Fruit fly (Drosophila melanogaster) whole organism, embryonic: ENCODE measurements around the gene CG14220.

Experiments used
- CG2678 ChIP-seq: fragments of 200-800 bp; sonication (Bioruptor generic); optimal IDR thresholded peaks from 3 replicates; lab custom pipeline; 2019; ENCODE audit warnings: missing biosample characterization, mild to moderate bottlenecking, missing genetic modification characterization, moderate library complexity
- CG6854 ChIP-seq: fragments of 200-800 bp; sonication (Bioruptor generic); optimal IDR thresholded peaks from 3 replicates; lab custom pipeline; 2017; ENCODE audit warnings: missing biosample characterization, mild to moderate bottlenecking, missing genetic modification characterization
- CG8944 ChIP-seq: fragments of 200-800 bp; sonication (Bioruptor generic); optimal IDR thresholded peaks from 3 replicates; lab custom pipeline; 2016; ENCODE audit warnings: missing biosample characterization, missing genetic modification characterization
- NFAT ChIP-seq: fragments of 200-800 bp; sonication (Bioruptor generic); IDR thresholded peaks from 2 replicates; pipeline ENCODE4 v1.3.6; 2022; ENCODE audit warnings: missing biosample characterization, missing genetic modification characterization
- Sry-β ChIP-seq: fragments of 200-800 bp; sonication (Bioruptor generic); optimal IDR thresholded peaks from 2 replicates; lab custom pipeline; 2018; ENCODE audit warnings: missing biosample characterization, mild to moderate bottlenecking, missing genetic modification characterization, moderate library complexity
- ci ChIP-seq: fragments of 200-800 bp; sonication (Bioruptor generic); IDR thresholded peaks from 3 replicates; pipeline ENCODE4 v1.3.6; 2022; ENCODE audit warnings: missing biosample characterization, missing genetic modification characterization
- usp ChIP-seq: fragments of >200 bp; optimal IDR thresholded peaks from 2 replicates; lab custom pipeline; 2017; ENCODE audit warnings: missing biosample characterization, missing genetic modification characterization

DNA sequence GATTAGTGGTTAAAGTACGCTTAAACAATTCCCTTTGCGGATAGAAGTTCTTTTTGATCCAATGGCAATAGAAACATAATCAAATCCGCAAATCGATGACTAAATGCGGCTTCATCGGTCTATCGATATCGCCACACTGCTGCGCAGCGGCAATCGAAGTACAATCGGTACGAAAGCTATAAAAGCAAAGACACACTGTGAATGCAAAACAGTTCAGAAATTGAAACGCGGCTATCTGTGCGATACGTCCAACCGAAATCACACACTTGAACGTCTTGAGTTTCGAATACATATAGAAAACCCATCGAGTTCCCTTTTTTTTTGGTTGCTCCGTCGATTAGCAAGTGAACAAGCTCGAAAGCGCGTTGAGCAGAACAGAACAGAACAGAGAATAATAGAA lies 3.3 kb upstream of the CG14220 start, which contains the start of gene CG14207:
- TF ChIP-seq CG6854 (GFP tag; lab: Kevin White, UChicago): peak; percentile 39
- TF ChIP-seq Sry-β (GFP tag; lab: Kevin White, UChicago): no peak
- TF ChIP-seq CG2678 (tag; lab: Kevin White, UChicago): no peak
- TF ChIP-seq usp: no peak
- peak; percentile 65; the same call in 2 of the 3 replicates for TF ChIP-seq ci (GFP tag; lab: Robert Waterston, UW)
- peak; percentile 23; the same call in 1 of the 2 replicates for TF ChIP-seq NFAT
- no peak for TF ChIP-seq CG8944 (GFP tag; lab: Kevin White, UChicago)
